Worm (Caenorhabditis elegans) whole organism, young adult: ENCODE data around the gene cdc-48.2.
A peak's percentile ranks its signal among the peaks of the same experiment; 100 is the strongest.

Experiments used
- C06A6.2 ChIP-seq: fragments of 200-800 bp; sonication (Bioruptor generic); conservative IDR thresholded peaks from 2 replicates; pipeline ENCODE4 v1.3.6; 2022; ENCODE audit warnings: missing genetic modification characterization, missing compliant biosample characterization
- F10E7.11 ChIP-seq: sonication (generic microtip); optimal IDR thresholded peaks from 2 replicates; lab custom pipeline; 2017; ENCODE audit warnings: mild to moderate bottlenecking, missing genetic modification characterization, moderate library complexity, missing compliant biosample characterization
- F22D6.2 ChIP-seq: sonication (generic microtip); optimal IDR thresholded peaks from 2 replicates; lab custom pipeline; 2016; ENCODE audit warnings: mild to moderate bottlenecking, missing genetic modification characterization, missing compliant biosample characterization
- F33H1.4 ChIP-seq: fragments of 200-800 bp; sonication (Bioruptor generic); IDR thresholded peaks from 2 replicates; pipeline ENCODE4 v1.3.6; 2022; ENCODE audit warnings: missing genetic modification reagents, missing genetic modification characterization, missing compliant biosample characterization
- F39B2.1 ChIP-seq: fragments of 200-800 bp; sonication (Bioruptor generic); IDR thresholded peaks from 2 replicates; pipeline ENCODE4 v1.3.6; 2022; ENCODE audit warnings: missing genetic modification reagents, missing genetic modification characterization, missing compliant biosample characterization
- F52B5.7 ChIP-seq: sonication (generic microtip); optimal IDR thresholded peaks from 2 replicates; lab custom pipeline; 2016; ENCODE audit warnings: mild to moderate bottlenecking, missing genetic modification characterization, missing compliant biosample characterization
- F55B11.4 ChIP-seq: sonication (generic microtip); optimal IDR thresholded peaks from 2 replicates; lab custom pipeline; 2016; ENCODE audit warnings: missing compliant biosample characterization, missing genetic modification characterization, borderline replicate concordance; ENCODE audit not compliant: insufficient read depth
- F57C9.4 ChIP-seq: sonication (generic microtip); optimal IDR thresholded peaks from 2 replicates; lab custom pipeline; 2017; ENCODE audit warnings: mild to moderate bottlenecking, missing genetic modification characterization, missing compliant biosample characterization
- K12H6.12 ChIP-seq: fragments of 200-800 bp; sonication (Bioruptor generic); optimal IDR thresholded peaks from 2 replicates; lab custom pipeline; 2018; ENCODE audit warnings: mild to moderate bottlenecking, missing genetic modification characterization, missing compliant biosample characterization
- T07F8.4 ChIP-seq: sonication (generic microtip); optimal IDR thresholded peaks from 2 replicates; lab custom pipeline; 2016; ENCODE audit warnings: mild to moderate bottlenecking, missing genetic modification characterization, moderate library complexity, missing compliant biosample characterization
- T26A5.8 ChIP-seq: sonication (generic microtip); optimal IDR thresholded peaks from 2 replicates; lab custom pipeline; 2016; ENCODE audit warnings: missing genetic modification characterization, missing compliant biosample characterization
- Y67H2A.10 ChIP-seq: fragments of 200-800 bp; sonication (Bioruptor generic); conservative IDR thresholded peaks from 2 replicates; pipeline ENCODE4 v1.3.6; 2022; ENCODE audit warnings: missing genetic modification reagents, missing genetic modification characterization, missing compliant biosample characterization
- ZK185.1 ChIP-seq: sonication (generic microtip); optimal IDR thresholded peaks from 2 replicates; lab custom pipeline; 2016; ENCODE audit warnings: mild to moderate bottlenecking, missing genetic modification characterization, missing compliant biosample characterization; ENCODE audit not compliant: poor library complexity, severe bottlenecking
- akir-1 ChIP-seq: fragments of 200-800 bp; sonication (Bioruptor generic); optimal IDR thresholded peaks from 2 replicates; lab custom pipeline; 2018; ENCODE audit warnings: mild to moderate bottlenecking, missing genetic modification characterization, moderate library complexity, missing compliant biosample characterization
- ama-1 ChIP-seq, 3 experiments: fragments of 150-350 bp in 1 of 3; sonication (generic microtip) in 2 of 3; optimal IDR thresholded peaks; 2 replicates each; lab custom pipeline; 2014 to 2018; ENCODE audit warnings: missing biosample characterization in 2 of 3, missing genetic modification characterization in 2 of 3, missing genetic modification reagents in 2 of 3
- athp-1 ChIP-seq: sonication (generic microtip); optimal IDR thresholded peaks from 2 replicates; lab custom pipeline; 2017; ENCODE audit warnings: mild to moderate bottlenecking, missing genetic modification characterization, missing compliant biosample characterization
- attf-3 ChIP-seq: fragments of 200-800 bp; sonication (Bioruptor generic); conservative IDR thresholded peaks from 2 replicates; pipeline ENCODE4 v1.3.6; 2022; ENCODE audit warnings: missing genetic modification reagents, missing genetic modification characterization, missing compliant biosample characterization
- ceh-40 ChIP-seq: fragments of 200-800 bp; sonication (Bioruptor generic); IDR thresholded peaks from 2 replicates; pipeline ENCODE4 v1.3.6; 2022; ENCODE audit warnings: missing genetic modification characterization, missing compliant biosample characterization
- ceh-79 ChIP-seq: sonication (generic microtip); optimal IDR thresholded peaks from 2 replicates; lab custom pipeline; 2017; ENCODE audit warnings: mild to moderate bottlenecking, missing genetic modification characterization, missing compliant biosample characterization
- chd-7 ChIP-seq: sonication (generic microtip); optimal IDR thresholded peaks from 2 replicates; lab custom pipeline; 2016; ENCODE audit warnings: mild to moderate bottlenecking, missing genetic modification characterization, moderate library complexity, missing compliant biosample characterization
- die-1 ChIP-seq: sonication (generic microtip); optimal IDR thresholded peaks from 2 replicates; lab custom pipeline; 2016; ENCODE audit warnings: missing genotype, mild to moderate bottlenecking, missing genetic modification characterization, missing compliant biosample characterization
- dpff-1 ChIP-seq: sonication (generic microtip); optimal IDR thresholded peaks from 2 replicates; lab custom pipeline; 2017; ENCODE audit warnings: mild to moderate bottlenecking, missing genetic modification characterization, missing compliant biosample characterization
- egl-44 ChIP-seq: fragments of 200-800 bp; sonication (Bioruptor generic); IDR thresholded peaks from 2 replicates; pipeline ENCODE4 v1.3.6; 2022; ENCODE audit warnings: missing genetic modification reagents, missing genetic modification characterization, missing compliant biosample characterization
- egrh-3 ChIP-seq: fragments of 200-800 bp; sonication (Bioruptor generic); IDR thresholded peaks from 2 replicates; pipeline ENCODE4 v1.3.6; 2022; ENCODE audit warnings: missing genetic modification reagents, missing genetic modification characterization, missing compliant biosample characterization
- ekl-4 ChIP-seq: fragments of 200-800 bp; sonication (Bioruptor generic); IDR thresholded peaks from 2 replicates; pipeline ENCODE4 v1.3.6; 2022; ENCODE audit warnings: missing genetic modification reagents, missing genetic modification characterization, missing compliant biosample characterization
- him-1 ChIP-seq: sonication (generic microtip); optimal IDR thresholded peaks from 2 replicates; lab custom pipeline; 2016; ENCODE audit warnings: missing genotype, missing genetic modification reagents, missing genetic modification characterization, missing compliant biosample characterization
- hlh-12 ChIP-seq: sonication (generic microtip); optimal IDR thresholded peaks from 2 replicates; lab custom pipeline; 2016; ENCODE audit warnings: missing genetic modification characterization, missing compliant biosample characterization
- let-526 ChIP-seq: fragments of 200-800 bp; sonication (Bioruptor generic); IDR thresholded peaks from 2 replicates; pipeline ENCODE4 v1.3.6; 2022; ENCODE audit warnings: missing genetic modification reagents, missing genetic modification characterization, missing compliant biosample characterization
- lin-26 ChIP-seq: fragments of 200-800 bp; sonication (Bioruptor generic); IDR thresholded peaks from 2 replicates; pipeline ENCODE4 v1.3.6; 2022; ENCODE audit warnings: missing genetic modification reagents, missing genetic modification characterization, missing compliant biosample characterization
- lin-54 ChIP-seq: fragments of 200-800 bp; sonication (Bioruptor generic); optimal IDR thresholded peaks from 2 replicates; lab custom pipeline; 2018; ENCODE audit warnings: mild to moderate bottlenecking, missing genetic modification characterization, missing compliant biosample characterization
- lsl-1 ChIP-seq: fragments of 200-800 bp; sonication (Bioruptor generic); optimal IDR thresholded peaks from 2 replicates; lab custom pipeline; 2018; ENCODE audit warnings: mild to moderate bottlenecking, missing genetic modification characterization, moderate library complexity, missing compliant biosample characterization
- madf-10 ChIP-seq: sonication (generic microtip); optimal IDR thresholded peaks from 2 replicates; lab custom pipeline; 2016; ENCODE audit warnings: mild to moderate bottlenecking, missing genetic modification characterization, missing compliant biosample characterization
- madf-3 ChIP-seq: fragments of 200-800 bp; sonication (Bioruptor generic); IDR thresholded peaks from 2 replicates; pipeline ENCODE4 v1.3.6; 2022; ENCODE audit warnings: missing genetic modification reagents, missing genetic modification characterization, missing compliant biosample characterization
- mcd-1 ChIP-seq: fragments of 200-800 bp; sonication (Bioruptor generic); IDR thresholded peaks from 2 replicates; pipeline ENCODE4 v1.3.6; 2022; ENCODE audit warnings: missing genetic modification reagents, missing genetic modification characterization, missing compliant biosample characterization
- mes-4 ChIP-seq: sonication (generic microtip); optimal IDR thresholded peaks from 2 replicates; lab custom pipeline; 2016; ENCODE audit warnings: missing genotype, missing genetic modification characterization, missing compliant biosample characterization
- mxl-1 ChIP-seq: sonication (generic microtip); optimal IDR thresholded peaks from 2 replicates; lab custom pipeline; 2016; ENCODE audit warnings: missing genetic modification characterization, missing compliant biosample characterization
- nfya-2 ChIP-seq: fragments of 200-800 bp; sonication (Bioruptor generic); IDR thresholded peaks from 2 replicates; pipeline ENCODE4 v1.3.6; 2022; ENCODE audit warnings: missing genetic modification reagents, missing genetic modification characterization, missing compliant biosample characterization
- nhr-80 ChIP-seq: sonication (generic microtip); optimal IDR thresholded peaks from 2 replicates; lab custom pipeline; 2016; ENCODE audit warnings: missing genetic modification characterization, missing compliant biosample characterization
- pbrm-1 ChIP-seq: fragments of 200-800 bp; sonication (Bioruptor generic); IDR thresholded peaks from 2 replicates; pipeline ENCODE4 v1.3.6; 2022; ENCODE audit warnings: missing genetic modification reagents, missing genetic modification characterization, missing compliant biosample characterization
- rcor-1 ChIP-seq: fragments of 200-800 bp; sonication (Bioruptor generic); IDR thresholded peaks from 2 replicates; pipeline ENCODE4 v1.3.6; 2022; ENCODE audit warnings: missing genetic modification reagents, missing genetic modification characterization, missing compliant biosample characterization
- sdz-38 ChIP-seq: sonication (generic microtip); optimal IDR thresholded peaks from 2 replicates; lab custom pipeline; 2016; ENCODE audit warnings: missing genotype, missing genetic modification characterization, missing compliant biosample characterization
- snpc-3.4 ChIP-seq: sonication (generic microtip); optimal IDR thresholded peaks from 2 replicates; lab custom pipeline; 2017; ENCODE audit warnings: missing genetic modification characterization, mild to moderate bottlenecking, missing compliant biosample characterization, antibody characterized with exemption, moderate library complexity, missing genotype, missing genetic modification reagents
- snpc-4 ChIP-seq, 5 experiments: fragments of 150-350 bp in 1 of 5; sonication (generic microtip) in 4 of 5; optimal IDR thresholded peaks; 2 replicates each; lab custom pipeline; 2014 to 2018; ENCODE audit warnings: missing genetic modification characterization in 5 of 5, missing biosample characterization in 3 of 5, antibody characterized with exemption in 2 of 5, mild to moderate bottlenecking in 2 of 5, missing compliant biosample characterization in 2 of 5, missing genotype in 2 of 5, moderate library complexity in 2 of 5, missing genetic modification reagents in 1 of 5
- sptf-2 ChIP-seq: fragments of 200-800 bp; sonication (Bioruptor generic); optimal IDR thresholded peaks from 2 replicates; lab custom pipeline; 2018; ENCODE audit warnings: mild to moderate bottlenecking, missing genetic modification characterization, missing compliant biosample characterization
- tbx-9 ChIP-seq: sonication (generic microtip); optimal IDR thresholded peaks from 2 replicates; lab custom pipeline; 2016; ENCODE audit warnings: borderline replicate concordance, missing genetic modification characterization, inconsistent platforms, missing compliant biosample characterization
- tlf-1 ChIP-seq: fragments of 200-800 bp; sonication (Bioruptor generic); optimal IDR thresholded peaks from 2 replicates; lab custom pipeline; 2018; ENCODE audit warnings: mild to moderate bottlenecking, missing genetic modification characterization, missing compliant biosample characterization
- unc-62 ChIP-seq: fragments of 150-350 bp; optimal IDR thresholded peaks from 2 replicates; lab custom pipeline; 2014; ENCODE audit warnings: missing biosample characterization, missing genetic modification reagents, missing genetic modification characterization
- xnd-1 ChIP-seq: sonication (generic microtip); optimal IDR thresholded peaks from 2 replicates; lab custom pipeline; 2016; ENCODE audit warnings: missing genotype, missing genetic modification reagents, missing genetic modification characterization, missing compliant biosample characterization
- ztf-25 ChIP-seq: fragments of 200-800 bp; sonication (Bioruptor generic); IDR thresholded peaks from 2 replicates; pipeline ENCODE4 v1.3.6; 2022; ENCODE audit warnings: missing genetic modification reagents, missing genetic modification characterization, missing compliant biosample characterization

The cdc-48.2 gene

DNA sequence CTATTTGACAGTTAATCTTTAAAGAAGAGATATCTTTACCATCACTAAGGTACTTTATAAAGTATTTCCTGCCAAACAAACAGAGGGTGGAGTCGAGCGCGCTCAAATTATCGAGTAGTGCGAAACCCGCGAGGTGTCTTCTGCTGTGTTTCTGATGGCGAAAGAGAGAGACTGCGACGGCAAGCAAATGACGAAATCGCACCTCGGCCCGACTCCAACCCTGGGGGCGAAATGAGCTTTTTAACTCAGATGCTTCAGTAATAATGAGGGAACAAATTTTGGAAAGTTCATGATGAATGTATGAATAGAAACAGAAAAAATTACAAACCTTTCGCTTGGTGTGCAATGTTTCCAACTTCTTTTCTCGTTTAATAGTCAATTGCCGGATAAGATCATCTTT is 46.8 kb upstream of the cdc-48.2 start (continued):
- TF ChIP-seq F10E7.11 (no peak), F22D6.2 (tag; lab: Kevin White, UChicago) (no peak), madf-10 (tag; lab: Kevin White, UChicago) (peak; percentile 4), nhr-80 (tag; lab: Kevin White, UChicago) (peak; percentile 30), mxl-1 (tag; lab: Kevin White, UChicago) (no peak), F39B2.1 (GFP tag; lab: Robert Waterston, UW) (0 out of 2 replicates have a peak, but pooled peaks have one; percentile 38), lin-26 (GFP tag; lab: Robert Waterston, UW) (peak; percentile 60; the same call in 1 of the 2 replicates), akir-1 (GFP tag; lab: Kevin White, UChicago) (no peak), lin-54 (GFP tag; lab: Kevin White, UChicago) (no peak), ceh-79 (tag; lab: Kevin White, UChicago) (no peak), T07F8.4 (tag; lab: Kevin White, UChicago) (no peak), T26A5.8 (no peak), mes-4 (no peak), snpc-3.4 (tag; lab: Kevin White, UChicago) (peak; percentile 82), athp-1 (no peak), lsl-1 (GFP tag; lab: Kevin White, UChicago) (peak; percentile 56), chd-7 (tag; lab: Kevin White, UChicago) (peak; percentile 26), hlh-12 (tag; lab: Kevin White, UChicago) (no peak), tbx-9 (tag; lab: Kevin White, UChicago) (no peak), ama-1 (optimal IDR thresholded peaks at IDR 0.05; lab: Kevin White, UChicago) (peak; percentile 29), ama-1 (GFP tag; optimal IDR thresholded peaks at IDR 0.05; lab: Kevin White, UChicago) (peak in 1 of 2 experiments; percentile 23), F57C9.4 (tag; lab: Kevin White, UChicago) (no peak), let-526 (GFP tag; lab: Robert Waterston, UW) (no peak), rcor-1 (GFP tag; lab: Robert Waterston, UW) (peak; percentile 78), die-1 (tag; lab: Kevin White, UChicago) (no peak), ztf-25 (no peak), sdz-38 (tag; lab: Kevin White, UChicago) (no peak), snpc-4 (GFP tag; optimal IDR thresholded peaks at IDR 0.05; lab: Kevin White, UChicago) (peak; percentile 95), snpc-4 (tag; optimal IDR thresholded peaks at IDR 0.05; lab: Kevin White, UChicago) (peak; percentile 96 to 99 (median 98)), unc-62 (GFP tag; lab: Kevin White, UChicago) (no peak), tlf-1 (GFP tag; lab: Kevin White, UChicago) (no peak), F52B5.7 (tag; lab: Kevin White, UChicago) (no peak), ceh-40 (GFP tag; lab: Robert Waterston, UW) (no peak), K12H6.12 (tag; lab: Kevin White, UChicago) (no peak), F55B11.4 (tag; lab: Kevin White, UChicago) (no peak), egrh-3 (GFP tag; lab: Robert Waterston, UW) (no peak), him-1 (tag; lab: Kevin White, UChicago) (peak; percentile 89), nfya-2 (GFP tag; lab: Robert Waterston, UW) (no peak), sptf-2 (GFP tag; lab: Kevin White, UChicago) (no peak), ekl-4 (no peak), madf-3 (GFP tag; lab: Robert Waterston, UW) (no peak), Y67H2A.10 (no peak), dpff-1 (tag; lab: Kevin White, UChicago) (no peak), C06A6.2 (no peak), mcd-1 (GFP tag; lab: Robert Waterston, UW) (peak; percentile 79), egl-44 (0 out of 2 replicates have a peak, but pooled peaks have one; percentile 35), ZK185.1 (tag; lab: Kevin White, UChicago) (peak; percentile 45), xnd-1 (tag; lab: Kevin White, UChicago) (peak; percentile 8), pbrm-1 (peak; percentile 83), attf-3 (GFP tag; lab: Robert Waterston, UW) (no peak), F33H1.4 (GFP tag; lab: Robert Waterston, UW) (peak; percentile 39; the same call in 1 of the 2 replicates)
